Worm (Caenorhabditis elegans) whole organism, L3 larva: Measurements from ENCODE around the gene F07B10.4.

Experiments
- R02D3.7 ChIP-seq: fragments of 150-350 bp; optimal IDR thresholded peaks from 2 replicates; lab custom pipeline; 2014; ENCODE audit warnings: missing biosample characterization, missing genetic modification characterization
- ZK546.5 ChIP-seq: sonication (generic microtip); optimal IDR thresholded peaks from 2 replicates; lab custom pipeline; 2017; ENCODE audit warnings: missing biosample characterization, missing genetic modification characterization
- ama-1 ChIP-seq: fragments of 150-350 bp; optimal IDR thresholded peaks from 2 replicates; lab custom pipeline; 2018
- ceh-82 ChIP-seq: fragments of 150-350 bp; optimal IDR thresholded peaks from 2 replicates; lab custom pipeline; 2014; ENCODE audit warnings: missing biosample characterization, missing genetic modification characterization
- ceh-9 ChIP-seq: sonication (generic microtip); optimal IDR thresholded peaks from 2 replicates; lab custom pipeline; 2018; ENCODE audit warnings: missing biosample characterization, missing genetic modification characterization
- daf-12 ChIP-seq: fragments of 150-350 bp; optimal IDR thresholded peaks from 2 replicates; lab custom pipeline; 2014; ENCODE audit warnings: missing biosample characterization, missing genetic modification reagents, missing genetic modification characterization
- elt-1 ChIP-seq: fragments of 150-350 bp; optimal IDR thresholded peaks from 2 replicates; lab custom pipeline; 2014; ENCODE audit warnings: missing biosample characterization, missing genetic modification characterization
- elt-2 ChIP-seq: sonication (generic microtip); optimal IDR thresholded peaks from 2 replicates; lab custom pipeline; 2016; ENCODE audit warnings: missing genetic modification reagents, mild to moderate bottlenecking, missing genetic modification characterization, missing compliant biosample characterization
- elt-3 ChIP-seq, 3 experiments: fragments of 150-350 bp in 1 of 3; sonication (generic microtip) in 2 of 3; optimal IDR thresholded peaks; 2 replicates in 2 of 3; 4 replicates in 1 of 3; lab custom pipeline; 2014 to 2017; ENCODE audit warnings: missing biosample characterization in 3 of 3, missing genetic modification characterization in 3 of 3
- fkh-10 ChIP-seq: sonication (generic microtip); optimal IDR thresholded peaks from 2 replicates; lab custom pipeline; 2017; ENCODE audit warnings: missing biosample characterization, missing genetic modification reagents, missing genetic modification characterization
- fkh-2 ChIP-seq: fragments of 150-350 bp; optimal IDR thresholded peaks from 2 replicates; lab custom pipeline; 2014; ENCODE audit warnings: missing biosample characterization, missing genetic modification reagents, missing genetic modification characterization
- fos-1 ChIP-seq: fragments of 150-350 bp; optimal IDR thresholded peaks from 2 replicates; lab custom pipeline; 2014; ENCODE audit warnings: missing biosample characterization, missing genetic modification characterization
- hmg-11 ChIP-seq: sonication (generic microtip); optimal IDR thresholded peaks from 2 replicates; lab custom pipeline; 2016; ENCODE audit warnings: missing genetic modification characterization, missing compliant biosample characterization
- lin-15B ChIP-seq: fragments of 150-350 bp; optimal IDR thresholded peaks from 2 replicates; lab custom pipeline; 2014; ENCODE audit warnings: missing biosample characterization, missing genetic modification characterization
- lin-39 ChIP-seq: fragments of 150-350 bp; optimal IDR thresholded peaks from 2 replicates; lab custom pipeline; 2018; ENCODE audit warnings: missing biosample characterization, missing genetic modification reagents, missing genetic modification characterization
- lsy-12 ChIP-seq: sonication (generic microtip); optimal IDR thresholded peaks from 2 replicates; lab custom pipeline; 2016; ENCODE audit warnings: mild to moderate bottlenecking, missing genetic modification characterization, missing compliant biosample characterization
- nfya-1 ChIP-seq: sonication (generic microtip); optimal IDR thresholded peaks from 2 replicates; lab custom pipeline; 2017; ENCODE audit warnings: missing genetic modification characterization, mild to moderate bottlenecking, missing compliant biosample characterization, antibody characterized with exemption, moderate library complexity; ENCODE audit not compliant: insufficient read depth
- nhr-12 ChIP-seq: fragments of 150-350 bp; optimal IDR thresholded peaks from 2 replicates; lab custom pipeline; 2014; ENCODE audit warnings: missing biosample characterization, missing genetic modification characterization
- nhr-23 ChIP-seq: fragments of 150-350 bp; optimal IDR thresholded peaks from 2 replicates; lab custom pipeline; 2014; ENCODE audit warnings: missing biosample characterization, missing genetic modification reagents, missing genetic modification characterization
- nhr-237 ChIP-seq: fragments of 150-350 bp; optimal IDR thresholded peaks from 2 replicates; lab custom pipeline; 2014; ENCODE audit warnings: missing biosample characterization, missing genetic modification characterization
- nhr-25 ChIP-seq: sonication (generic microtip); optimal IDR thresholded peaks from 2 replicates; lab custom pipeline; 2017; ENCODE audit warnings: missing biosample characterization, missing genetic modification characterization
- nhr-43 ChIP-seq: sonication (generic microtip); optimal IDR thresholded peaks from 2 replicates; lab custom pipeline; 2016; ENCODE audit warnings: mild to moderate bottlenecking, missing genetic modification characterization, missing compliant biosample characterization; ENCODE audit not compliant: poor library complexity, severe bottlenecking
- nhr-67 ChIP-seq: fragments of 150-350 bp; optimal IDR thresholded peaks from 2 replicates; lab custom pipeline; 2014; ENCODE audit warnings: missing biosample characterization, missing genetic modification characterization
- nhr-76 ChIP-seq: fragments of 150-350 bp; sonication (generic microtip); optimal IDR thresholded peaks from 5 replicates; lab custom pipeline; 2014; ENCODE audit warnings: missing biosample characterization, missing genetic modification characterization
- pha-4 ChIP-seq: fragments of 150-350 bp; optimal IDR thresholded peaks from 2 replicates; lab custom pipeline; 2014; ENCODE audit warnings: missing biosample characterization, missing genetic modification reagents, missing genetic modification characterization
- pqm-1 ChIP-seq: fragments of 150-350 bp; optimal IDR thresholded peaks from 2 replicates; lab custom pipeline; 2017; ENCODE audit warnings: missing biosample characterization, missing genetic modification characterization, inconsistent platforms
- skn-1 ChIP-seq: fragments of 150-350 bp; optimal IDR thresholded peaks from 2 replicates; lab custom pipeline; 2014; ENCODE audit warnings: missing biosample characterization, missing genetic modification characterization
- snpc-4 ChIP-seq: fragments of 150-350 bp; optimal IDR thresholded peaks from 2 replicates; lab custom pipeline; 2014; ENCODE audit warnings: missing biosample characterization, missing genetic modification characterization
- tbx-2 ChIP-seq: sonication (generic microtip); optimal IDR thresholded peaks from 2 replicates; lab custom pipeline; 2016; ENCODE audit warnings: mild to moderate bottlenecking, missing genetic modification characterization, missing compliant biosample characterization
- unc-39 ChIP-seq: sonication (generic microtip); optimal IDR thresholded peaks from 4 replicates; lab custom pipeline; 2017; ENCODE audit warnings: missing biosample characterization, missing genetic modification characterization
- zag-1 ChIP-seq: fragments of 150-350 bp; optimal IDR thresholded peaks from 2 replicates; lab custom pipeline; 2014; ENCODE audit warnings: missing biosample characterization, missing genetic modification characterization
- ztf-11 ChIP-seq: fragments of 150-350 bp; optimal IDR thresholded peaks from 2 replicates; lab custom pipeline; 2014; ENCODE audit warnings: missing biosample characterization, missing genetic modification characterization
- ztf-4 ChIP-seq: fragments of 150-350 bp; optimal IDR thresholded peaks from 2 replicates; lab custom pipeline; 2014; ENCODE audit warnings: missing biosample characterization, missing genetic modification characterization

F07B10.4 gene

DNA sequence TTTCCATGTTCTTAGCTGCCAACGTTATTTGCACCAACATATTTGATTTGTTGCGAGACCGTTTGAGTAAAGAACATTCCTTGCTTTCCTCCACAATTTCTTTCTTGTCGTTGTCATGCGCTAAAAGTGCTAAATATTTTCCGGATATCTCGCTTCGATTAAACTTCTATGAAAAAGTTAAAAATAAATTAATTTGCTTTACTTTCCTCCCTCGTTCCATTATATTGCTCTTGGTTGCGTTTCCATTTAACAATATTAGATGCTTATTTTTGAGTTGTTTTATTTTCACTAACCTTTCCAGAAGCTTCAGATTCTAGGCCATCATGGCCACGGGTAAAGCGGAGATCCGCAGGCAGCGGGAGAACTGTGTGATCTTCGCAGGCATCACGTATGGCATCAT lies 21.3 kb downstream of the F07B10.4 start, which contains the start of gene pgap-1:
pgap-1 (plus strand) TSS at position 301 of the 400 bp plus-strand sequence.
- TF ChIP-seq nfya-1 (tag; lab: Kevin White, UChicago) (no peak), lin-39 (tag; lab: Kevin White, UChicago) (no peak), pqm-1 (tag; lab: Kevin White, UChicago) (no peak), lsy-12 (tag; lab: Kevin White, UChicago) (no peak), nhr-76 (tag; lab: Kevin White, UChicago) (no peak)

- no peak for TF ChIP-seq nhr-67 (tag; lab: Kevin White, UChicago)
- no peak for TF ChIP-seq daf-12
- TF ChIP-seq elt-2 (tag; lab: Kevin White, UChicago) = peak; percentile 53
- peak; percentile 61 for TF ChIP-seq ceh-82
- TF ChIP-seq nhr-43 (tag; lab: Kevin White, UChicago) = peak; percentile 60
- peak; percentile 60 for TF ChIP-seq snpc-4 (tag; lab: Kevin White, UChicago)
- peak; percentile 67 for TF ChIP-seq pha-4 (tag; lab: Kevin White, UChicago)
- TF ChIP-seq R02D3.7 (tag; lab: Kevin White, UChicago) = peak; percentile 98
- no peak for TF ChIP-seq ztf-11
- TF ChIP-seq zag-1 (tag; lab: Kevin White, UChicago) = no peak
- peak; percentile 52 for TF ChIP-seq nhr-25 (tag; lab: Kevin White, UChicago)
- TF ChIP-seq nhr-12 (tag; lab: Kevin White, UChicago) = no peak
- peak; percentile 57 for TF ChIP-seq lin-39 (tag; lab: Kevin White, UChicago)
- no peak for TF ChIP-seq elt-3 (tag; optimal IDR thresholded peaks at IDR 0.05; lab: Kevin White, UChicago)
- no peak for TF ChIP-seq ztf-4
- no peak for TF ChIP-seq ama-1 (lab: Kevin White, UChicago)
- TF ChIP-seq lin-15B (tag; lab: Kevin White, UChicago) = peak; percentile 55
- TF ChIP-seq tbx-2 (tag; lab: Kevin White, UChicago) = no peak
- TF ChIP-seq nhr-23 = peak; percentile 47
Observed at ce11 chrV:11239187-11239725, 23.7 kb downstream of the F07B10.4 start, which contains the start of the genes dvc-1 and ima-1. Gene dvc-1, minus strand, starts transcription at chrV:11239331. Gene ima-1, plus strand, starts transcription at chrV:11239675.

- TF ChIP-seq elt-2 (tag; lab: Kevin White, UChicago) = peak; percentile 98
- TF ChIP-seq nhr-76 (tag; lab: Kevin White, UChicago) = no peak
- TF ChIP-seq nfya-1 (tag; lab: Kevin White, UChicago) = no peak
- peak; percentile 52 for TF ChIP-seq pqm-1 (tag; lab: Kevin White, UChicago)
- TF ChIP-seq unc-39 (tag; lab: Kevin White, UChicago) = no peak
Observed at ce11 chrV:11235876-11236275, 27.0 kb downstream of the F07B10.4 start.

ce11 chrV:11234350-11234749 lies 28.6 kb downstream of the F07B10.4 start, which contains the start of gene T19B10.5:
Gene T19B10.5, plus strand, starts transcription at chrV:11234650.
- TF ChIP-seq nhr-12 (tag; lab: Kevin White, UChicago) (no peak), nhr-237 (tag; lab: Kevin White, UChicago) (no peak), ztf-11 (no peak), nhr-76 (tag; lab: Kevin White, UChicago) (no peak), tbx-2 (tag; lab: Kevin White, UChicago) (no peak), skn-1 (no peak), hmg-11 (no peak), nfya-1 (tag; lab: Kevin White, UChicago) (no peak), snpc-4 (tag; lab: Kevin White, UChicago) (no peak), ceh-9 (tag; lab: Kevin White, UChicago) (no peak), fkh-10 (GFP tag; lab: Kevin White, UChicago) (no peak), fos-1 (tag; lab: Kevin White, UChicago) (no peak), nhr-23 (no peak), lsy-12 (tag; lab: Kevin White, UChicago) (no peak), elt-1 (tag; lab: Kevin White, UChicago) (no peak)

DNA sequence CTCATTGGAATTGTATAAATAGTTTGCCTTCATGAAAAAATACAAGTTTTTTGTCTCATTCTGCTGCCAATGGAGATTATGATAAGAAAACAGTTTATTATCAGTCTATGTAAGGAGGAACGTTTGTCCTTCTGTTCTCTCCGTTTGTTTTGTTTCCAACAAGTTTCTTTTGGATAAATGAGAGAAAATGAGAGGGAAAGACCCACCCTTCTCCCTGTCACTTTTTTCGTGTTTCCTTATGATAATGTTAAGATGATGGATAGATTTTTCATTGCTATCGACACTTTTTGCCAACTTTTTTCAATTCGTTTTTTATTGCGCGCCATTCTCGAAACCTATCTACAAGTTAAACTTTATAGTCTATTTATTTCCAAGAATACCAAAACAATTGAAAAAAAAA lies 31.7 kb downstream of the F07B10.4 start:
- TF ChIP-seq fkh-2 (tag; lab: Kevin White, UChicago) = no peak
- TF ChIP-seq nhr-23 = no peak
- no peak for TF ChIP-seq ZK546.5 (tag; lab: Kevin White, UChicago)
- peak; percentile 30 for TF ChIP-seq nhr-43 (tag; lab: Kevin White, UChicago)
